Worm (Caenorhabditis elegans) whole organism, mixed stage, embryonic: ENCODE measurements around the gene M05D6.9.
A peak's percentile ranks its signal among the peaks of the same experiment; 100 is the strongest.

Experiments used
- M03D4.4 ChIP-seq: sonication (generic microtip); optimal IDR thresholded peaks from 2 replicates; lab custom pipeline; 2017; ENCODE audit warnings: mild to moderate bottlenecking, missing genetic modification characterization, missing compliant biosample characterization
- bed-3 ChIP-seq: fragments of 200-800 bp; sonication (Bioruptor generic); optimal IDR thresholded peaks from 3 replicates; lab custom pipeline; 2018; ENCODE audit warnings: mild to moderate bottlenecking, missing genetic modification characterization, moderate library complexity, missing compliant biosample characterization
- blmp-1 ChIP-seq: fragments of 150-350 bp; optimal IDR thresholded peaks from 2 replicates; lab custom pipeline; 2014; ENCODE audit warnings: missing biosample characterization, missing genetic modification characterization
- ceh-39 ChIP-seq: fragments of 150-350 bp; optimal IDR thresholded peaks from 2 replicates; lab custom pipeline; 2014; ENCODE audit warnings: missing biosample characterization, missing genetic modification characterization
- ceh-43 ChIP-seq: fragments of 200-800 bp; sonication (Bioruptor generic); optimal IDR thresholded peaks from 2 replicates; lab custom pipeline; 2018; ENCODE audit warnings: mild to moderate bottlenecking, missing genetic modification characterization, moderate library complexity, missing compliant biosample characterization
- ceh-83 ChIP-seq: fragments of 200-800 bp; sonication (Bioruptor generic); optimal IDR thresholded peaks from 2 replicates; lab custom pipeline; 2018; ENCODE audit warnings: mild to moderate bottlenecking, missing genetic modification characterization, missing compliant biosample characterization
- drap-1 ChIP-seq: fragments of 200-800 bp; sonication (Bioruptor generic); optimal IDR thresholded peaks from 3 replicates; lab custom pipeline; 2018; ENCODE audit warnings: mild to moderate bottlenecking, missing genetic modification characterization, missing compliant biosample characterization
- elt-1 ChIP-seq: sonication (generic microtip); optimal IDR thresholded peaks from 2 replicates; lab custom pipeline; 2017; ENCODE audit warnings: missing genetic modification characterization, mild to moderate bottlenecking, missing compliant biosample characterization, antibody characterized with exemption, moderate library complexity, borderline replicate concordance; ENCODE audit not compliant: insufficient read depth
- elt-3 ChIP-seq: fragments of 150-350 bp; optimal IDR thresholded peaks from 2 replicates; lab custom pipeline; 2014; ENCODE audit warnings: missing biosample characterization, missing genetic modification characterization
- flh-1 ChIP-seq: fragments of 200-800 bp; sonication (Bioruptor generic); optimal IDR thresholded peaks from 2 replicates; lab custom pipeline; 2018; ENCODE audit warnings: mild to moderate bottlenecking, missing genetic modification characterization, moderate library complexity, missing compliant biosample characterization
- ham-2 ChIP-seq: fragments of 200-800 bp; sonication (Bioruptor generic); optimal IDR thresholded peaks from 2 replicates; lab custom pipeline; 2018; ENCODE audit warnings: mild to moderate bottlenecking, missing genetic modification characterization, missing compliant biosample characterization
- lin-32 ChIP-seq: fragments of 200-800 bp; sonication (Bioruptor generic); optimal IDR thresholded peaks from 2 replicates; lab custom pipeline; 2018; ENCODE audit warnings: mild to moderate bottlenecking, missing genetic modification characterization, missing compliant biosample characterization
- lsy-2 ChIP-seq: fragments of 150-350 bp; optimal IDR thresholded peaks from 2 replicates; lab custom pipeline; 2014; ENCODE audit warnings: missing biosample characterization, missing genetic modification characterization
- mab-5 ChIP-seq: fragments of 150-350 bp; optimal IDR thresholded peaks from 2 replicates; lab custom pipeline; 2014; ENCODE audit warnings: missing biosample characterization, missing genetic modification characterization
- mep-1 ChIP-seq: fragments of 150-350 bp; optimal IDR thresholded peaks from 2 replicates; lab custom pipeline; 2017; ENCODE audit warnings: missing biosample characterization, missing genetic modification reagents, missing genetic modification characterization, inconsistent platforms
- mls-2 ChIP-seq: sonication (generic microtip); optimal IDR thresholded peaks from 2 replicates; lab custom pipeline; 2016; ENCODE audit warnings: mild to moderate bottlenecking, missing genetic modification characterization, moderate library complexity, missing compliant biosample characterization
- nhr-12 ChIP-seq: fragments of 150-350 bp; optimal IDR thresholded peaks from 2 replicates; lab custom pipeline; 2014; ENCODE audit warnings: missing biosample characterization, missing genetic modification characterization
- nhr-237 ChIP-seq: fragments of 150-350 bp; optimal IDR thresholded peaks from 2 replicates; lab custom pipeline; 2014; ENCODE audit warnings: missing biosample characterization, missing genetic modification characterization
- pha-4 ChIP-seq: fragments of 150-350 bp; optimal IDR thresholded peaks from 2 replicates; lab custom pipeline; 2018; ENCODE audit warnings: missing biosample characterization, missing genetic modification reagents, missing genetic modification characterization
- sem-2 ChIP-seq: fragments of 200-800 bp; sonication (Bioruptor generic); optimal IDR thresholded peaks from 2 replicates; lab custom pipeline; 2018; ENCODE audit warnings: mild to moderate bottlenecking, missing genetic modification characterization, missing compliant biosample characterization
- snpc-4 ChIP-seq: fragments of 150-350 bp; optimal IDR thresholded peaks from 2 replicates; lab custom pipeline; 2014; ENCODE audit warnings: missing biosample characterization, missing genetic modification characterization
- sptf-1 ChIP-seq: sonication (generic microtip); optimal IDR thresholded peaks from 2 replicates; lab custom pipeline; 2017; ENCODE audit warnings: mild to moderate bottlenecking, missing genetic modification characterization, moderate library complexity, missing compliant biosample characterization
- tbx-8 ChIP-seq: fragments of 200-800 bp; sonication (Bioruptor generic); optimal IDR thresholded peaks from 2 replicates; lab custom pipeline; 2018; ENCODE audit warnings: mild to moderate bottlenecking, missing genetic modification characterization, moderate library complexity, missing compliant biosample characterization
- unc-39 ChIP-seq: fragments of 150-350 bp; optimal IDR thresholded peaks from 2 replicates; lab custom pipeline; 2014; ENCODE audit warnings: missing biosample characterization, missing genetic modification characterization
- unc-62 ChIP-seq: fragments of 150-350 bp; optimal IDR thresholded peaks from 2 replicates; lab custom pipeline; 2014; ENCODE audit warnings: missing biosample characterization, missing genetic modification reagents, missing genetic modification characterization
- zip-8 ChIP-seq: fragments of 150-350 bp; optimal IDR thresholded peaks from 2 replicates; lab custom pipeline; 2014; ENCODE audit warnings: missing biosample characterization, missing genetic modification characterization
- ztf-11 ChIP-seq: fragments of 150-350 bp; optimal IDR thresholded peaks from 2 replicates; lab custom pipeline; 2014; ENCODE audit warnings: missing biosample characterization, missing genetic modification characterization

Gene M05D6.9

DNA sequence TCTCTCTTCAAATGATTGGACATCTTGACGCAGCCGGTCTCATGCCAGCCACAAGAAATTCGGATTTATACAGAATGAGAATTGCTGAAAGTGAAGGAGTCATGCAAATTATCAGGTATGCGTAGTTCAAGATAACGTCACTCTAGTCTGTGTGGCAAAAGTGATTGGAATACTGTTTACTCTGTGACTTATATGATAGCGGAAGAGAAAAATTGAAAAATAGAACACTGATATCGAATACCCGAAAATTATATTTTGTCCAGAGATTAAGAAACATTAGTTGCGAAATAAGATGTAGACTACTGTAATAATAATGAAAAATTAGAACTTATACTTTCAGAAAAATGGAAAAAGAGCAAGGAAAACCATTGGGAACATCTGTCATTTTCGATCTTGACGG is 21.4 kb downstream of the M05D6.9 start:
- no peak for TF ChIP-seq ham-2 (GFP tag; lab: Kevin White, UChicago)
- no peak for TF ChIP-seq ceh-43 (GFP tag; lab: Kevin White, UChicago)
- no peak for TF ChIP-seq drap-1 (GFP tag; lab: Kevin White, UChicago)
- no peak for TF ChIP-seq nhr-237
- TF ChIP-seq snpc-4 (tag; lab: Kevin White, UChicago): no peak
- TF ChIP-seq flh-1 (GFP tag; lab: Kevin White, UChicago): no peak
- TF ChIP-seq unc-39 (tag; lab: Kevin White, UChicago): no peak
- TF ChIP-seq zip-8: no peak
- no peak for TF ChIP-seq lin-32 (GFP tag; lab: Kevin White, UChicago)

DNA sequence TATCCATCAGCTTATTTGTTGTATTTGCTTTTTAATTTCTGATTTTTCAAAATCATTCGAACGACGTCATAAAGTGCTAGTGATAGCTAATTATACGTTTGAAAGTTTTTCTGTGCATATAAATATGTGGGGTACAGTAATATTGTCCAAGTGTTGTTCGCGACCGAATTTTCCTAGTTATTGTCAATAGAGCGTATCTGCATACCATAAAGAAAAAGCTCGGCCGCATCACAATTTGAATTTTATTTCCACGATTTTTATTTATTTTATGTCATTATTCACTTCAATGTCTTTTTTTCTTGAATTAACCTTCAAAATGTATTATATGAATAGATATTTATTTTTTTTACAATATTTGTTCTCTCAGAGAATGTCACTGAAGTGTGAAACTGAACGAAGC is 22.7 kb downstream of the M05D6.9 start, which contains the start of gene rnh-2:
rnh-2 (plus strand) TSS at position 368 of the 400 bp plus-strand sequence.
- TF ChIP-seq nhr-237: peak; percentile 32
- peak; percentile 7 for TF ChIP-seq drap-1 (GFP tag; lab: Kevin White, UChicago)
- no peak for TF ChIP-seq unc-39 (tag; lab: Kevin White, UChicago)
- TF ChIP-seq sptf-1: peak; percentile 71
- no peak for TF ChIP-seq zip-8
- TF ChIP-seq ceh-39 (tag; lab: Kevin White, UChicago): peak; percentile 48
- TF ChIP-seq pha-4: peak; percentile 78
- TF ChIP-seq lsy-2: peak; percentile 91
- peak; percentile 47 for TF ChIP-seq mep-1
- TF ChIP-seq, all 35 proteins: peak for 7

DNA sequence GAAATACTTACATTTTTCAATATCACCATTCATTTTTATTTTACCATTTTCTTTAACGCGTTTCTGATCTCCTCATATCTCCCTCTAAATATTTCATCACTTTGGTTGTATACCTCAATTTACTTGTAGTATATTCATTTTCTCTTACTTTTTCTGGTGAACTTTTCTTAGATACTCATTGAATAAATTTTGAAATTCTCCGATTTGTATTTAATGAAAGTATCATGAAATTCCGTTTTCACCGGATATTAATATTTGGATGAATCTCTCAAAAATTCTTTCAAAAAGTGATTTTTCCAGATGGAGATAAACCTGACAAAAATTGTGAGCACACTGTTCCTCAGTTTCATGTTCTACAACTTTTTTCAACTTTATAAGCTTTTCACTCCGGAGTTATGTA is 24.1 kb downstream of the M05D6.9 start, which contains the start of gene T13H5.8:
T13H5.8 (plus strand) TSS at position 301 of the 400 bp plus-strand sequence.
- TF ChIP-seq unc-62 (no peak), lin-32 (GFP tag; lab: Kevin White, UChicago) (no peak), ham-2 (GFP tag; lab: Kevin White, UChicago) (no peak), mls-2 (tag; lab: Kevin White, UChicago) (no peak), blmp-1 (tag; lab: Kevin White, UChicago) (no peak), mep-1 (no peak), ceh-83 (GFP tag; lab: Kevin White, UChicago) (no peak), drap-1 (GFP tag; lab: Kevin White, UChicago) (no peak), nhr-237 (no peak), M03D4.4 (tag; lab: Kevin White, UChicago) (no peak)

DNA sequence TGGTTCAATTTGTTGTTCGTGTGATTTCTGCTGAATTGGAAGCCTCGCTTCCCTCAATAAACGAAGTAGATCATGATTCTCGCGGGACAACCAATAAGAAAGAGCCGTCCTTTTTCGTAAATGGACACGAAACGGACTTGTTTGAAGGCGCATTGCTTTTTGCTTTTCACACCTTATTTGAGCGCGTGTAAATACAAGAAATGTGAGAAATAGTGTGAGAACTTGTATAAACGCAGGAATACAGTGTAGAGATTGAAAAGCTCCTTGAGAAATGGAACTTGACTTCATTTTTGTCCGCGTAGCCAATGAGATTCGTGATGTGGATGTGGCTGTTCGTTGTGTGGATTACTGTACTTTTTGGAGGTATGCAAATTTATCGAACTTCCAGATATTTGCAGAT is 26.5 kb downstream of the M05D6.9 start, which contains the start of gene cht-2:
cht-2 (plus strand) TSS at position 301 of the 400 bp plus-strand sequence.
- TF ChIP-seq bed-3 (GFP tag; lab: Kevin White, UChicago): no peak
- no peak for TF ChIP-seq ztf-11 (tag; lab: Kevin White, UChicago)
- no peak for TF ChIP-seq tbx-8 (GFP tag; lab: Kevin White, UChicago)
- TF ChIP-seq lin-32 (GFP tag; lab: Kevin White, UChicago): no peak
- TF ChIP-seq mab-5: no peak
- TF ChIP-seq snpc-4 (tag; lab: Kevin White, UChicago): no peak
- no peak for TF ChIP-seq zip-8
- TF ChIP-seq sem-2 (GFP tag; lab: Kevin White, UChicago): no peak
- no peak for TF ChIP-seq mls-2 (tag; lab: Kevin White, UChicago)
- no peak for TF ChIP-seq flh-1 (GFP tag; lab: Kevin White, UChicago)
- no peak for TF ChIP-seq sptf-1
- no peak for TF ChIP-seq lsy-2
- TF ChIP-seq unc-62: no peak
- no peak for TF ChIP-seq ceh-43 (GFP tag; lab: Kevin White, UChicago)
- no peak for TF ChIP-seq nhr-12
- TF ChIP-seq, all 35 proteins: peak for 0

DNA sequence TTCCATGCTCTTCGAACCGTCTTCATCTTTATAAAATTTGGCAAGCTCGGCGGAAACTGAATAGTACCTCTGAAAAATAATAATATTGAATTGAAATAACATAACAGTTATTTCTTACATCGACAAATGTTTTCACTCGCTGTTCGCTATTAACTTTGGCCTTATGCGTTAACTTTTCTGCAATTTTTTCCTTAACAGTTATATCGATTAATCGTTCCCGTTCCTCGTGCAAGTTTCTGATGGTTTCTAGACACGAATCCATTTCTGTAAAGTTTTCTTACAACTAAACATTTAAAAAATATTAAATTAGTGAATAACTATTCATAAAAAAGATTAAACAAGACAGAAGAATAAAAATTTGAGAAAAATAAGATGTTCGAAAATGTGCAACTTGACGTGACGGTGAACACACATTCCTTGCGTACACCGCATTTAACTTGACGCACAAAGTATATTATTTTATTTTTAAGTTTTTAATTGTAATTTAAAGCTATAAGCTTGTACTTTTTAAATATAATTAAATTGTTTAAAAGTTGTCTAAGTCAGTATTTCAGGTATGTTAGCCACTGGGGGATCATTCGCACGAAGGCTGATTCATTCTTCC is 31.2 kb downstream of the M05D6.9 start, which contains the start of the genes prp-9 and mrps-18B:
prp-9 (minus strand) TSS at position 264 of the 604 bp plus-strand sequence.
mrps-18B (plus strand) TSS at position 549 of the 604 bp plus-strand sequence.
- TF ChIP-seq zip-8: no peak
- TF ChIP-seq lsy-2: peak; percentile 30
- no peak for TF ChIP-seq mls-2 (tag; lab: Kevin White, UChicago)
- TF ChIP-seq, all 35 proteins: peak for 1

DNA sequence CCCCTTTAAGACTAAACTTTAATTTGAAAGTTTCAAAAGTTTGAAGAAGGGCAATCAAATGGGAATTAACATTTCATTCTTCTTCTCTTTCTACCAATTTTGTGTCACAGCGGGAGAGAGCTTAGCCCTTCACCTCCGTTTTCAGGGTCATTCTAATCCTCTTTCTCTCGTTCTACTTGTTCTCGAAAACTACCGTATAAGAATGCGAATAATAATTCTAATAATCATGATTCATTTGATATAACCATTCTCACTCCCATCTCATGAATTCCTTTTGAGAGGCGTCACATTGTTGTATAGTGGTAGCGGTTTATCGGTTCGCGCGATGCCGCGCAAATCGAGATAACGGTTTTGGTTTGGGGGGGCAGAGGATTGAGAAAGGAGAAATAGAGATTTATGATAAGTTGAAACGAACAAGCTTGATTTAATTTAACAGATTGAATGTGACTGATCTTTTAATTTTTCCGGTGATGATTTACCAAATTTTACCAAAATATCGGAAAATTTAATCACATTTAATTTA is 35.2 kb downstream of the M05D6.9 start:
- TF ChIP-seq elt-1 (tag; lab: Kevin White, UChicago) (peak; percentile 68), ham-2 (GFP tag; lab: Kevin White, UChicago) (peak; percentile 78), elt-3 (tag; lab: Kevin White, UChicago) (no peak)
